Fruit fly (Drosophila melanogaster): ENCODE results near the gene Gr10a.

Gene Gr10a

DNA sequence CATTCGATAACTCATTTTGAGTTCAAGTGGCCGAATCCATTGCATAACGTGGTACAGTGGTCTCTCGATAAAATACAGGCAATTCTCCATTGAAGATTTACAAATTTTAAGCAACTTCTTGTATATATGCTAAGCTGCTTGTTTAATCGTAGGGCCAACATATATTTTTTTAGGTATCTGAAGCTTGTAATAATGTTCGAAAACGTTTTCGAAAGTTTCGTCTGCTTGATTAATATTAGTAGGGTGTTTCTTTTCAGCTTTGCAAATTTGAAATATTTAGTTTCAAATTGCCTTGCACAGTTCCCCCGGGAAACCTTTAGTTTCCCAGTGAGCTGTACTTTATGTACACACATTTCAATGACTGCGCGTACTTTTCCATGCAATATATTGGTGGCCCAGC, 37.5 kb downstream of the Gr10a start (continued):
- TF ChIP-seq fd96Cb (tag; optimal IDR thresholded peaks at IDR 0.05): peak; percentile 14
- TF ChIP-seq Med (GFP tag): peak; percentile 45
- no peak for TF ChIP-seq Stat92E (GFP tag; optimal IDR thresholded peaks at IDR 0.05)
- TF ChIP-seq CG5245 (GFP tag; optimal IDR thresholded peaks at IDR 0.05): no peak
- TF ChIP-seq scrt (GFP tag; optimal IDR thresholded peaks at IDR 0.05): no peak
- no peak for TF ChIP-seq CG7987 (GFP tag; optimal IDR thresholded peaks at IDR 0.05)
- no peak for TF ChIP-seq shn (GFP tag; optimal IDR thresholded peaks at IDR 0.05)
- no peak for TF ChIP-seq wdn (GFP tag; IDR thresholded peaks at IDR 0.05)
- peak; percentile 34 for TF ChIP-seq CG2678 (tag; optimal IDR thresholded peaks at IDR 0.05)
- TF ChIP-seq CG17568 (GFP tag; optimal IDR thresholded peaks at IDR 0.05): no peak
- TF ChIP-seq dimm (GFP tag; IDR thresholded peaks at IDR 0.05): no peak
- TF ChIP-seq z (GFP tag; IDR thresholded peaks at IDR 0.05): no peak
- no peak for TF ChIP-seq nerfin-2 (GFP tag; IDR thresholded peaks at IDR 0.05; ENCODE audit: partially characterized antibody)
- no peak for TF ChIP-seq bbx (GFP tag; IDR thresholded peaks at IDR 0.05; ENCODE audit: partially characterized antibody)
- no peak for TF ChIP-seq H2.0 (GFP tag; IDR thresholded peaks at IDR 0.05)
- TF ChIP-seq CG2120 (GFP tag; optimal IDR thresholded peaks at IDR 0.05): no peak
- no peak for TF ChIP-seq disco-r (GFP tag; optimal IDR thresholded peaks at IDR 0.05)
- no peak for TF ChIP-seq hbn (GFP tag; IDR thresholded peaks at IDR 0.05; ENCODE audit: partially characterized antibody)
- no peak for TF ChIP-seq CG4730 (GFP tag; IDR thresholded peaks at IDR 0.05)
- no peak for TF ChIP-seq CG17612 (GFP tag; IDR thresholded peaks at IDR 0.05)
- no peak for TF ChIP-seq ro (GFP tag; IDR thresholded peaks at IDR 0.05)
- no peak for TF ChIP-seq inv (GFP tag; IDR thresholded peaks at IDR 0.05; ENCODE audit: partially characterized antibody)
- no peak for TF ChIP-seq zen (tag; optimal IDR thresholded peaks at IDR 0.05)
- TF ChIP-seq Atf3 (GFP tag; optimal IDR thresholded peaks at IDR 0.05): no peak
- no peak for TF ChIP-seq CG7357 (GFP tag; IDR thresholded peaks at IDR 0.05)
- no peak for TF ChIP-seq CG4424 (GFP tag; optimal IDR thresholded peaks at IDR 0.05)
- TF ChIP-seq CG30431 (GFP tag; optimal IDR thresholded peaks at IDR 0.05): no peak
- TF ChIP-seq Ets65A (GFP tag): no peak
- no peak for TF ChIP-seq Abd-B (GFP tag; optimal IDR thresholded peaks at IDR 0.05)
- no peak for TF ChIP-seq wek (GFP tag; optimal IDR thresholded peaks at IDR 0.05)
- no peak for TF ChIP-seq ham (GFP tag; IDR thresholded peaks at IDR 0.05)
- peak; percentile 36 for TF ChIP-seq CoRest (tag; optimal IDR thresholded peaks at IDR 0.05)
- peak; percentile 44 for TF ChIP-seq Sox102F (GFP tag; optimal IDR thresholded peaks at IDR 0.05)
- no peak for TF ChIP-seq Dfd (GFP tag; optimal IDR thresholded peaks at IDR 0.05)
- TF ChIP-seq Usf (GFP tag; optimal IDR thresholded peaks at IDR 0.05): no peak
- no peak for TF ChIP-seq HLH54F (GFP tag; optimal IDR thresholded peaks at IDR 0.05)
- TF ChIP-seq CG7372 (GFP tag; IDR thresholded peaks at IDR 0.05): no peak
- no peak for TF ChIP-seq Six4 (GFP tag; optimal IDR thresholded peaks at IDR 0.05)
- no peak for TF ChIP-seq Rx (GFP tag; IDR thresholded peaks at IDR 0.05)
- no peak for TF ChIP-seq CG31441 (GFP tag; IDR thresholded peaks at IDR 0.05)
- TF ChIP-seq CG4854 (GFP tag; optimal IDR thresholded peaks at IDR 0.05): no peak
- peak; percentile 33 for TF ChIP-seq CG13424 (tag; optimal IDR thresholded peaks at IDR 0.05)
- TF ChIP-seq tio (GFP tag; optimal IDR thresholded peaks at IDR 0.05): no peak
- no peak for TF ChIP-seq Lim3 (GFP tag; IDR thresholded peaks at IDR 0.05)
- no peak for TF ChIP-seq tgo (GFP tag; IDR thresholded peaks at IDR 0.05)
- no peak for TF ChIP-seq sens-2 (GFP tag; IDR thresholded peaks at IDR 0.05)
- no peak for TF ChIP-seq onecut (GFP tag; IDR thresholded peaks at IDR 0.05)
- no peak for TF ChIP-seq Fer1 (GFP tag; optimal IDR thresholded peaks at IDR 0.05)
- no peak for TF ChIP-seq CG8924 (tag; optimal IDR thresholded peaks at IDR 0.05)
- no peak for TF ChIP-seq ftz-f1 (GFP tag; optimal IDR thresholded peaks at IDR 0.05)
- no peak for TF ChIP-seq Awh (GFP tag; IDR thresholded peaks at IDR 0.05)
- no peak for TF ChIP-seq salm (tag; optimal IDR thresholded peaks at IDR 0.05)
- TF ChIP-seq CG7786 (GFP tag; optimal IDR thresholded peaks at IDR 0.05): no peak
